Worm (Caenorhabditis elegans) whole organism, midembryonic: ENCODE results near the gene B0395.3.

ENCODE experiments used
- T22C8.4 ChIP-seq: fragments of 200-800 bp; sonication (Bioruptor generic); IDR thresholded peaks from 2 replicates; pipeline ENCODE4 v1.3.6; 2022; ENCODE audit warnings: missing genetic modification characterization, missing compliant biosample characterization
- cog-1 ChIP-seq: sonication (generic microtip); optimal IDR thresholded peaks from 2 replicates; lab custom pipeline; 2016; ENCODE audit warnings: missing genetic modification characterization, missing compliant biosample characterization
- flt-1 ChIP-seq: fragments of 200-800 bp; sonication (Bioruptor generic); IDR thresholded peaks from 2 replicates; pipeline ENCODE4 v1.3.6; 2022; ENCODE audit warnings: missing genetic modification characterization, missing compliant biosample characterization
- klf-2 ChIP-seq: fragments of 200-800 bp; sonication (Bioruptor generic); conservative IDR thresholded peaks from 2 replicates; pipeline ENCODE4 v1.3.6; 2022; ENCODE audit warnings: missing genetic modification reagents, missing genetic modification characterization, missing compliant biosample characterization
- med-1 ChIP-seq: sonication (generic microtip); optimal IDR thresholded peaks from 2 replicates; lab custom pipeline; 2017; ENCODE audit warnings: missing genetic modification characterization, mild to moderate bottlenecking, missing compliant biosample characterization, antibody characterized with exemption, missing genetic modification reagents; ENCODE audit not compliant: insufficient read depth
- ref-1 ChIP-seq: fragments of 200-800 bp; sonication (Bioruptor generic); conservative IDR thresholded peaks from 2 replicates; pipeline ENCODE4 v1.3.6; 2022; ENCODE audit warnings: missing genetic modification reagents, missing genetic modification characterization, missing compliant biosample characterization
- tab-1 ChIP-seq: fragments of 200-800 bp; sonication (Bioruptor generic); IDR thresholded peaks from 2 replicates; pipeline ENCODE4 v1.3.6; 2022; ENCODE audit warnings: missing genetic modification characterization, missing compliant biosample characterization
- ztf-23 ChIP-seq: fragments of 200-800 bp; sonication (Bioruptor generic); IDR thresholded peaks from 2 replicates; pipeline ENCODE4 v1.3.6; 2022; ENCODE audit warnings: missing genetic modification reagents, missing genetic modification characterization, missing compliant biosample characterization
- ztf-29 ChIP-seq: fragments of 200-800 bp; sonication (Bioruptor generic); IDR thresholded peaks from 2 replicates; pipeline ENCODE4 v1.3.6; 2022; ENCODE audit warnings: missing genetic modification reagents, missing genetic modification characterization, missing compliant biosample characterization

The B0395.3 gene

ce11 chrX:16055245-16055644 lies 15.2 kb upstream of the B0395.3 start, which contains the start of gene T27A8.7:
T27A8.7 (plus strand) TSS chrX:16055545.
- no peak for TF ChIP-seq med-1 (GFP tag; lab: Kevin White, UChicago)
- TF ChIP-seq tab-1, result no peak
- no peak for TF ChIP-seq cog-1
- TF ChIP-seq flt-1 (GFP tag; lab: Robert Waterston, UW), result no peak
- TF ChIP-seq klf-2 (GFP tag; lab: Robert Waterston, UW), result no peak

ce11 chrX:16049573-16049972 lies 9.5 kb upstream of the B0395.3 start, which contains the start of gene cpd-2:
cpd-2 (plus strand) TSS chrX:16049873.
- TF ChIP-seq ztf-29 (GFP tag; lab: Robert Waterston, UW), result no peak
- no peak for TF ChIP-seq ztf-23 (GFP tag; lab: Robert Waterston, UW)

ce11 chrX:16046379-16046778 lies 6.3 kb upstream of the B0395.3 start:
- no peak for TF ChIP-seq ref-1 (GFP tag; lab: Robert Waterston, UW)
- no peak for TF ChIP-seq cog-1

- TF ChIP-seq ztf-23 (GFP tag; lab: Robert Waterston, UW), result no peak
- no peak for TF ChIP-seq ztf-29 (GFP tag; lab: Robert Waterston, UW)
- no peak for TF ChIP-seq T22C8.4
- TF ChIP-seq klf-2 (GFP tag; lab: Robert Waterston, UW), result no peak
- no peak for TF ChIP-seq tab-1
- no peak for TF ChIP-seq ref-1 (GFP tag; lab: Robert Waterston, UW)
- no peak for TF ChIP-seq flt-1 (GFP tag; lab: Robert Waterston, UW)
- TF ChIP-seq med-1 (GFP tag; lab: Kevin White, UChicago), result no peak
Observed at ce11 chrX:16044325-16044724, 4.3 kb upstream of the B0395.3 start.

ce11 chrX:16042480-16042879 lies 2.4 kb upstream of the B0395.3 start:
- TF ChIP-seq ztf-29 (GFP tag; lab: Robert Waterston, UW), result no peak
- TF ChIP-seq tab-1, result no peak
- no peak for TF ChIP-seq T22C8.4
- no peak for TF ChIP-seq med-1 (GFP tag; lab: Kevin White, UChicago)
- TF ChIP-seq flt-1 (GFP tag; lab: Robert Waterston, UW), result no peak
- no peak for TF ChIP-seq klf-2 (GFP tag; lab: Robert Waterston, UW)
- no peak for TF ChIP-seq ref-1 (GFP tag; lab: Robert Waterston, UW)
- no peak for TF ChIP-seq cog-1
- TF ChIP-seq ztf-23 (GFP tag; lab: Robert Waterston, UW), result no peak

- TF ChIP-seq ref-1 (GFP tag; lab: Robert Waterston, UW), result no peak
- no peak for TF ChIP-seq klf-2 (GFP tag; lab: Robert Waterston, UW)
- no peak for TF ChIP-seq ztf-23 (GFP tag; lab: Robert Waterston, UW)
- TF ChIP-seq cog-1, result no peak
- no peak for TF ChIP-seq tab-1
- TF ChIP-seq T22C8.4, result no peak
- TF ChIP-seq flt-1 (GFP tag; lab: Robert Waterston, UW), result no peak
- TF ChIP-seq ztf-29 (GFP tag; lab: Robert Waterston, UW), result no peak
- TF ChIP-seq med-1 (GFP tag; lab: Kevin White, UChicago), result no peak
Observed at ce11 chrX:16041808-16042207, 1.8 kb upstream of the B0395.3 start.

- TF ChIP-seq tab-1 (no peak), ref-1 (GFP tag; lab: Robert Waterston, UW) (no peak), med-1 (GFP tag; lab: Kevin White, UChicago) (no peak), klf-2 (GFP tag; lab: Robert Waterston, UW) (no peak), ztf-29 (GFP tag; lab: Robert Waterston, UW) (no peak), T22C8.4 (no peak), cog-1 (no peak), flt-1 (GFP tag; lab: Robert Waterston, UW) (no peak), ztf-23 (GFP tag; lab: Robert Waterston, UW) (no peak)
Observed at ce11 chrX:16039173-16039572, 884 bp downstream of the B0395.3 start.

ce11 chrX:16030506-16030905 lies 9.6 kb downstream of the B0395.3 start, which contains the start of gene mboa-1:
mboa-1 (plus strand) TSS chrX:16030806.
- TF ChIP-seq T22C8.4 (no peak), cog-1 (no peak), ztf-23 (GFP tag; lab: Robert Waterston, UW) (no peak), ref-1 (GFP tag; lab: Robert Waterston, UW) (no peak), med-1 (GFP tag; lab: Kevin White, UChicago) (no peak), ztf-29 (GFP tag; lab: Robert Waterston, UW) (no peak), klf-2 (GFP tag; lab: Robert Waterston, UW) (no peak), flt-1 (GFP tag; lab: Robert Waterston, UW) (no peak), tab-1 (no peak)

ce11 chrX:16028980-16029379 lies 11.1 kb downstream of the B0395.3 start:
- no peak for TF ChIP-seq T22C8.4
- no peak for TF ChIP-seq ztf-23 (GFP tag; lab: Robert Waterston, UW)
- no peak for TF ChIP-seq med-1 (GFP tag; lab: Kevin White, UChicago)
- TF ChIP-seq ztf-29 (GFP tag; lab: Robert Waterston, UW), result no peak
- TF ChIP-seq tab-1, result no peak
- no peak for TF ChIP-seq klf-2 (GFP tag; lab: Robert Waterston, UW)
- TF ChIP-seq cog-1, result no peak
- no peak for TF ChIP-seq ref-1 (GFP tag; lab: Robert Waterston, UW)
- no peak for TF ChIP-seq flt-1 (GFP tag; lab: Robert Waterston, UW)

ce11 chrX:16024558-16024957 lies 15.5 kb downstream of the B0395.3 start:
- TF ChIP-seq med-1 (GFP tag; lab: Kevin White, UChicago), result no peak
- TF ChIP-seq cog-1, result no peak
- no peak for TF ChIP-seq ztf-29 (GFP tag; lab: Robert Waterston, UW)
- no peak for TF ChIP-seq flt-1 (GFP tag; lab: Robert Waterston, UW)
- no peak for TF ChIP-seq ztf-23 (GFP tag; lab: Robert Waterston, UW)
